Fruit fly (Drosophila melanogaster) whole organism, embryonic: ENCODE measurements around the gene pcm.

Experiments used
- BtbVII ChIP-seq: fragments of 200-800 bp; sonication (Bioruptor generic); optimal IDR thresholded peaks from 3 replicates; lab custom pipeline; 2017; ENCODE audit warnings: missing biosample characterization, mild to moderate bottlenecking, missing genetic modification characterization
- CG11247 ChIP-seq: fragments of 200-800 bp; sonication (Bioruptor generic); IDR thresholded peaks from 2 replicates; pipeline ENCODE4 v1.3.6; 2022; ENCODE audit warnings: missing biosample characterization, missing genetic modification characterization
- CG12391 ChIP-seq: fragments of 200-800 bp; sonication (Bioruptor generic); optimal IDR thresholded peaks from 3 replicates; lab custom pipeline; 2018; ENCODE audit warnings: missing biosample characterization, mild to moderate bottlenecking, missing genetic modification characterization, moderate library complexity
- CG13287 ChIP-seq: fragments of 200-800 bp; sonication (Bioruptor generic); IDR thresholded peaks from 2 replicates; pipeline ENCODE4 v1.3.6; 2022; ENCODE audit warnings: missing biosample characterization, missing genetic modification characterization; ENCODE audit not compliant: partially characterized antibody
- CG15479 ChIP-seq: fragments of 200-800 bp; sonication (Bioruptor generic); optimal IDR thresholded peaks from 3 replicates; lab custom pipeline; 2019; ENCODE audit warnings: missing biosample characterization, mild to moderate bottlenecking, missing genetic modification characterization, moderate library complexity
- CG16815 ChIP-seq: fragments of 200-800 bp; sonication (Bioruptor generic); optimal IDR thresholded peaks from 3 replicates; lab custom pipeline; 2017; ENCODE audit warnings: missing biosample characterization, mild to moderate bottlenecking, missing genetic modification characterization
- CG16863 ChIP-seq: fragments of 200-800 bp; sonication (Bioruptor generic); optimal IDR thresholded peaks from 3 replicates; lab custom pipeline; 2016; ENCODE audit warnings: missing biosample characterization, missing genetic modification characterization
- CG18764 ChIP-seq: fragments of 200-800 bp; sonication (Bioruptor generic); optimal IDR thresholded peaks from 3 replicates; lab custom pipeline; 2016; ENCODE audit warnings: missing biosample characterization, missing genetic modification characterization
- CG2678 ChIP-seq: fragments of 200-800 bp; sonication (Bioruptor generic); optimal IDR thresholded peaks from 3 replicates; lab custom pipeline; 2019; ENCODE audit warnings: missing biosample characterization, mild to moderate bottlenecking, missing genetic modification characterization, moderate library complexity
- CG30403 ChIP-seq: fragments of 200-800 bp; sonication (Bioruptor generic); optimal IDR thresholded peaks from 3 replicates; lab custom pipeline; 2016; ENCODE audit warnings: missing biosample characterization, missing genetic modification characterization
- CG31441 ChIP-seq: fragments of 200-800 bp; sonication (Bioruptor generic); IDR thresholded peaks from 2 replicates; pipeline ENCODE4 v1.3.6; 2022; ENCODE audit warnings: missing biosample characterization, missing genetic modification characterization
- CG34422 ChIP-seq: fragments of 200-800 bp; sonication (Bioruptor generic); IDR thresholded peaks from 3 replicates; pipeline ENCODE4 v1.3.6; 2022; ENCODE audit warnings: missing biosample characterization, missing genetic modification characterization
- CG4424 ChIP-seq: fragments of 200-800 bp; sonication (Bioruptor generic); optimal IDR thresholded peaks from 3 replicates; lab custom pipeline; 2016; ENCODE audit warnings: missing biosample characterization, missing genetic modification characterization
- CG4617 ChIP-seq: fragments of 200-800 bp; sonication (Bioruptor generic); optimal IDR thresholded peaks from 3 replicates; lab custom pipeline; 2016; ENCODE audit warnings: missing biosample characterization, missing genetic modification characterization, borderline replicate concordance
- CG6689 ChIP-seq: fragments of 200-800 bp; sonication (Bioruptor generic); IDR thresholded peaks from 2 replicates; pipeline ENCODE4 v1.3.6; 2022; ENCODE audit warnings: missing biosample characterization, missing genetic modification characterization
- CG7987 ChIP-seq: fragments of 200-800 bp; sonication (Bioruptor generic); optimal IDR thresholded peaks from 2 replicates; lab custom pipeline; 2018; ENCODE audit warnings: missing biosample characterization, mild to moderate bottlenecking, missing genetic modification characterization, moderate library complexity
- CoRest ChIP-seq: fragments of 200-800 bp; sonication (Bioruptor generic); optimal IDR thresholded peaks from 3 replicates; lab custom pipeline; 2018; ENCODE audit warnings: missing biosample characterization, mild to moderate bottlenecking, missing genetic modification characterization, moderate library complexity
- Doc3 ChIP-seq: fragments of 200-800 bp; sonication (Bioruptor generic); IDR thresholded peaks from 3 replicates; pipeline ENCODE4 v1.3.6; 2022; ENCODE audit warnings: missing biosample characterization, missing genetic modification characterization; ENCODE audit not compliant: partially characterized antibody
- Ets97D ChIP-seq: fragments of 200-800 bp; sonication (Bioruptor generic); optimal IDR thresholded peaks from 3 replicates; lab custom pipeline; 2016; ENCODE audit warnings: missing biosample characterization, missing genetic modification characterization
- H15 ChIP-seq: fragments of 200-800 bp; sonication (Bioruptor generic); IDR thresholded peaks from 3 replicates; pipeline ENCODE4 v1.3.6; 2022; ENCODE audit warnings: missing biosample characterization, missing genetic modification characterization
- Med ChIP-seq: fragments of 200-800 bp; sonication (Bioruptor generic); peaks from one replicate; lab custom pipeline; 2016; ENCODE audit warnings: missing biosample characterization, missing genetic modification characterization, mild to moderate bottlenecking, inconsistent platforms, moderate library complexity
- Meics ChIP-seq: fragments of 200-800 bp; sonication (Bioruptor generic); optimal IDR thresholded peaks from 2 replicates; lab custom pipeline; 2017; ENCODE audit warnings: missing biosample characterization, mild to moderate bottlenecking, missing genetic modification characterization
- NfI ChIP-seq: fragments of 200-800 bp; sonication (Bioruptor generic); optimal IDR thresholded peaks from 3 replicates; lab custom pipeline; 2018; ENCODE audit warnings: missing biosample characterization, mild to moderate bottlenecking, missing genetic modification characterization, moderate library complexity
- Ptx1 ChIP-seq: fragments of 200-800 bp; sonication (Bioruptor generic); IDR thresholded peaks from 2 replicates; pipeline ENCODE4 v1.3.6; 2022; ENCODE audit warnings: missing biosample characterization, missing genetic modification characterization
- Rx ChIP-seq: fragments of 200-800 bp; sonication (Bioruptor generic); IDR thresholded peaks from 2 replicates; pipeline ENCODE4 v1.3.6; 2022; ENCODE audit warnings: missing biosample characterization, missing genetic modification characterization
- Scr ChIP-seq: fragments of 200-800 bp; sonication (Bioruptor generic); IDR thresholded peaks from 2 replicates; pipeline ENCODE4 v1.3.6; 2022; ENCODE audit warnings: missing biosample characterization, missing genetic modification characterization; ENCODE audit not compliant: partially characterized antibody
- Side ChIP-seq: fragments of 200-800 bp; sonication (Bioruptor generic); optimal IDR thresholded peaks from 2 replicates; lab custom pipeline; 2016; ENCODE audit warnings: missing biosample characterization, missing genetic modification characterization
- Sin3A ChIP-seq: fragments of >200 bp; optimal IDR thresholded peaks from 2 replicates; lab custom pipeline; 2018
- bbx ChIP-seq: fragments of 200-800 bp; sonication (Bioruptor generic); IDR thresholded peaks from 2 replicates; pipeline ENCODE4 v1.3.6; 2022; ENCODE audit warnings: missing biosample characterization, missing genetic modification characterization; ENCODE audit not compliant: partially characterized antibody
- bigmax ChIP-seq: fragments of 200-800 bp; sonication (Bioruptor generic); optimal IDR thresholded peaks from 2 replicates; lab custom pipeline; 2018; ENCODE audit warnings: missing biosample characterization, mild to moderate bottlenecking, missing genetic modification characterization
- cad ChIP-seq: fragments of >200 bp; optimal IDR thresholded peaks from 2 replicates; lab custom pipeline; 2017; ENCODE audit warnings: missing biosample characterization, missing genetic modification characterization
- chif ChIP-seq, 2 experiments: fragments of 200-800 bp; sonication (Bioruptor generic); optimal IDR thresholded peaks; 3 replicates each; lab custom pipeline; 2016; ENCODE audit warnings: missing biosample characterization in 2 of 2, missing genetic modification characterization in 2 of 2
- chinmo ChIP-seq: fragments of 200-800 bp; sonication (Bioruptor generic); IDR thresholded peaks from 4 replicates; pipeline ENCODE4 v1.3.6; 2022; ENCODE audit warnings: missing biosample characterization, missing genetic modification characterization; ENCODE audit not compliant: partially characterized antibody
- dati ChIP-seq: fragments of 200-800 bp; sonication (Bioruptor generic); IDR thresholded peaks from 2 replicates; pipeline ENCODE4 v1.3.6; 2022; ENCODE audit warnings: missing biosample characterization, missing genetic modification characterization
- esg ChIP-seq: fragments of 200-800 bp; sonication (Bioruptor generic); conservative IDR thresholded peaks from 2 replicates; pipeline ENCODE4 v1.3.6; 2022; ENCODE audit warnings: missing biosample characterization, missing genetic modification characterization
- fd64A ChIP-seq: fragments of 200-800 bp; sonication (Bioruptor generic); optimal IDR thresholded peaks from 3 replicates; lab custom pipeline; 2018; ENCODE audit warnings: missing biosample characterization, mild to moderate bottlenecking, missing genetic modification characterization
- hth ChIP-seq: fragments of >200 bp; optimal IDR thresholded peaks from 2 replicates; lab custom pipeline; 2017; ENCODE audit warnings: inconsistent platforms
- inv ChIP-seq: fragments of 200-800 bp; sonication (Bioruptor generic); IDR thresholded peaks from 2 replicates; pipeline ENCODE4 v1.3.6; 2022; ENCODE audit warnings: missing biosample characterization, missing genetic modification characterization; ENCODE audit not compliant: partially characterized antibody
- kni ChIP-seq: fragments of 200-800 bp; sonication (Bioruptor generic); optimal IDR thresholded peaks from 3 replicates; lab custom pipeline; 2017; ENCODE audit warnings: mild to moderate bottlenecking, missing biosample characterization, missing genetic modification reagents, missing genetic modification characterization
- luna ChIP-seq: fragments of 200-800 bp; sonication (Bioruptor generic); optimal IDR thresholded peaks from 2 replicates; lab custom pipeline; 2016; ENCODE audit warnings: missing biosample characterization, missing genetic modification characterization
- nerfin-2 ChIP-seq: fragments of 200-800 bp; sonication (Bioruptor generic); IDR thresholded peaks from 2 replicates; pipeline ENCODE4 v1.3.6; 2022; ENCODE audit warnings: missing biosample characterization, missing genetic modification characterization; ENCODE audit not compliant: partially characterized antibody
- pnt ChIP-seq: fragments of 200-800 bp; sonication (Bioruptor generic); optimal IDR thresholded peaks from 3 replicates; lab custom pipeline; 2016; ENCODE audit warnings: missing biosample characterization, missing genetic modification characterization
- sd ChIP-seq: fragments of 200-800 bp; sonication (Bioruptor generic); optimal IDR thresholded peaks from 3 replicates; lab custom pipeline; 2018; ENCODE audit warnings: missing biosample characterization, mild to moderate bottlenecking, missing genetic modification characterization, moderate library complexity
- sens-2 ChIP-seq: fragments of 200-800 bp; sonication (Bioruptor generic); IDR thresholded peaks from 2 replicates; pipeline ENCODE4 v1.3.6; 2022; ENCODE audit warnings: missing biosample characterization, missing genetic modification characterization
- sim ChIP-seq: fragments of 200-800 bp; sonication (Bioruptor generic); IDR thresholded peaks from 2 replicates; pipeline ENCODE4 v1.3.6; 2022; ENCODE audit warnings: missing biosample characterization, missing genetic modification characterization
- sna ChIP-seq: fragments of 200-800 bp; sonication (Bioruptor generic); IDR thresholded peaks from 2 replicates; pipeline ENCODE4 v1.3.6; 2022; ENCODE audit warnings: missing biosample characterization, missing genetic modification characterization; ENCODE audit not compliant: partially characterized antibody
- ssp ChIP-seq: fragments of 200-800 bp; sonication (Bioruptor generic); IDR thresholded peaks from 2 replicates; pipeline ENCODE4 v1.3.6; 2022; ENCODE audit warnings: missing biosample characterization, missing genetic modification characterization
- stc ChIP-seq: fragments of 200-800 bp; sonication (Bioruptor generic); IDR thresholded peaks from 2 replicates; pipeline ENCODE4 v1.3.6; 2022; ENCODE audit warnings: missing biosample characterization, missing genetic modification characterization
- tll ChIP-seq, 2 experiments: fragments of 200-800 bp in 1 of 2; fragments of >200 bp in 1 of 2; sonication (Bioruptor generic) in 1 of 2; optimal IDR thresholded peaks; 2 replicates each; lab custom pipeline; 2017 to 2019; ENCODE audit warnings: missing biosample characterization in 2 of 2, missing genetic modification characterization in 2 of 2, mild to moderate bottlenecking in 1 of 2, moderate library complexity in 1 of 2
- trh ChIP-seq: fragments of 200-800 bp; sonication (Bioruptor generic); optimal IDR thresholded peaks from 2 replicates; lab custom pipeline; 2016; ENCODE audit warnings: missing biosample characterization, missing genetic modification characterization
- wdn ChIP-seq: fragments of 200-800 bp; sonication (Bioruptor generic); IDR thresholded peaks from 2 replicates; pipeline ENCODE4 v1.3.6; 2022; ENCODE audit warnings: missing biosample characterization, missing genetic modification characterization
- zf30C ChIP-seq: fragments of 200-800 bp; sonication (Bioruptor generic); optimal IDR thresholded peaks from 3 replicates; lab custom pipeline; 2018; ENCODE audit warnings: missing biosample characterization, mild to moderate bottlenecking, missing genetic modification characterization

pcm gene

DNA sequence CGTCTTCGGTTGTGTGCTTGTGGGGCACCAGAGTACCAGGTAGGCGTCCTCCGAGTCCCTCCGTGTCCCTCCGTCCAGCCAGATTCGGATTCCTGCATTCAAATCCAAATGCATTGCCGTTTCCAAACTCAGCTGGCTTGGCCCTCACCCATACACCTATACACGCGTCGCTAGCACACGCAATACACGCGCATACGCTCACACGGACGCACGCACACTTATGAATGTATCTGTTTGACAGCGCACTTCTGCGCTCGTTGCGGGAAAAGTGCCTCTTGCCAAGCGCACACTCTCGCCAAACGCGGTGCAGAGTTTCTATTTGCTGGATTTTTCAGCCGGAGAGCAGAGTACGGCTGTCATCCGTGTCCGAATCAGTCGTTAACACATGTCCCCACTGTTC is 30.8 kb upstream of the pcm start:
- TF ChIP-seq H15 (no peak), inv (no peak), hth (lab: Kevin White, UChicago) (no peak), Side (no peak), cad (GFP tag; lab: Kevin White, UChicago) (no peak), CG31441 (GFP tag; lab: Robert Waterston, UW) (no peak), luna (GFP tag; lab: Kevin White, UChicago) (no peak), pnt (GFP tag; lab: Kevin White, UChicago) (no peak), sim (GFP tag; lab: Robert Waterston, UW) (no peak), Med (peak; percentile 23), dati (no peak), CG12391 (tag; lab: Kevin White, UChicago) (no peak), wdn (GFP tag; lab: Robert Waterston, UW) (no peak), kni (no peak), Ets97D (GFP tag; lab: Kevin White, UChicago) (no peak), CG30403 (no peak), CG4617 (GFP tag; lab: Kevin White, UChicago) (peak; percentile 40), bbx (GFP tag; lab: Robert Waterston, UW) (no peak), fd64A (GFP tag; lab: Kevin White, UChicago) (no peak), CG15479 (GFP tag; lab: Kevin White, UChicago) (peak; percentile 63), CG7987 (GFP tag; lab: Kevin White, UChicago) (no peak), nerfin-2 (no peak), CG13287 (GFP tag; lab: Robert Waterston, UW) (no peak), Scr (GFP tag; lab: Robert Waterston, UW) (no peak), Ptx1 (no peak), NfI (GFP tag; lab: Kevin White, UChicago) (no peak), sd (tag; lab: Kevin White, UChicago) (no peak), chinmo (GFP tag; lab: Robert Waterston, UW) (peak; percentile 67; the same call in 1 of the 4 replicates), CG4424 (GFP tag; lab: Kevin White, UChicago) (no peak), CG2678 (tag; lab: Kevin White, UChicago) (no peak), CG18764 (GFP tag; lab: Kevin White, UChicago) (no peak), Sin3A (lab: Kevin White, UChicago) (no peak), esg (GFP tag; lab: Robert Waterston, UW) (no peak), CoRest (peak; percentile 94), Meics (GFP tag; lab: Kevin White, UChicago) (no peak), zf30C (no peak), CG6689 (no peak), CG16863 (no peak), stc (GFP tag; lab: Robert Waterston, UW) (no peak), CG16815 (GFP tag; lab: Kevin White, UChicago) (no peak), sna (GFP tag; lab: Robert Waterston, UW) (0 out of 2 replicates have a peak, but pooled peaks have one; percentile 14), Rx (no peak), BtbVII (GFP tag; lab: Kevin White, UChicago) (no peak), CG34422 (GFP tag; lab: Robert Waterston, UW) (peak; percentile 48; the same call in 1 of the 3 replicates), Doc3 (no peak), bigmax (GFP tag; lab: Kevin White, UChicago) (no peak), tll (GFP tag; optimal IDR thresholded peaks at IDR 0.05; lab: Kevin White, UChicago) (no peak), trh (GFP tag; lab: Kevin White, UChicago) (no peak), ssp (GFP tag; lab: Robert Waterston, UW) (no peak), chif (GFP tag; optimal IDR thresholded peaks at IDR 0.05; lab: Kevin White, UChicago) (no peak), CG11247 (no peak), sens-2 (GFP tag; lab: Robert Waterston, UW) (no peak)
